Fruit fly (Drosophila melanogaster): Measurements from ENCODE around the gene hid.

Gene hid

dm6 chr3L:18203949-18204348, 18.5 kb upstream of the hid start (continued):
- TF ChIP-seq pzg (GFP tag; optimal IDR thresholded peaks at IDR 0.05), result no peak
- TF ChIP-seq CG10654 (GFP tag; optimal IDR thresholded peaks at IDR 0.05), result peak; percentile 31
- TF ChIP-seq D19B (GFP tag; optimal IDR thresholded peaks at IDR 0.05), result no peak
- no peak for TF ChIP-seq Bdp1 (GFP tag; optimal IDR thresholded peaks at IDR 0.05)
- peak; percentile 52 for TF ChIP-seq E2f1 (GFP tag; IDR thresholded peaks at IDR 0.05)
- TF ChIP-seq kni (GFP tag; optimal IDR thresholded peaks at IDR 0.05), result no peak
- peak; percentile 62 for TF ChIP-seq CG13424 (tag; optimal IDR thresholded peaks at IDR 0.05)
- no peak for TF ChIP-seq toy (GFP tag; IDR thresholded peaks at IDR 0.05)
- peak; percentile 50 for TF ChIP-seq Nf-YB (GFP tag; optimal IDR thresholded peaks at IDR 0.05)
- TF ChIP-seq Asciz (GFP tag; optimal IDR thresholded peaks at IDR 0.05), result no peak
- TF ChIP-seq hkb (optimal IDR thresholded peaks at IDR 0.05), result no peak
- no peak for TF ChIP-seq hkb (GFP tag; IDR thresholded peaks at IDR 0.05)
- TF ChIP-seq Hsf (GFP tag; optimal IDR thresholded peaks at IDR 0.05), result no peak
- no peak for TF ChIP-seq CG10321 (GFP tag; IDR thresholded peaks at IDR 0.05)
- TF ChIP-seq Opbp (GFP tag; IDR thresholded peaks at IDR 0.05; ENCODE audit: partially characterized antibody), result no peak
- no peak for TF ChIP-seq gsb (GFP tag; IDR thresholded peaks at IDR 0.05)
- TF ChIP-seq CG17829 (tag; optimal IDR thresholded peaks at IDR 0.05), result peak; percentile 89
- TF ChIP-seq CG14050 (GFP tag; IDR thresholded peaks at IDR 0.05), result no peak
- no peak for TF ChIP-seq CG9215 (GFP tag; IDR thresholded peaks at IDR 0.05)
- no peak for TF ChIP-seq CG6272 (GFP tag; IDR thresholded peaks at IDR 0.05)
- TF ChIP-seq zfh2 (GFP tag; optimal IDR thresholded peaks at IDR 0.05), result no peak
- no peak for TF ChIP-seq disco-r (GFP tag; optimal IDR thresholded peaks at IDR 0.05)
- no peak; the same call in 1 of the 2 replicates for TF ChIP-seq CG4730 (GFP tag; IDR thresholded peaks at IDR 0.05)
- TF ChIP-seq Oli (tag; optimal IDR thresholded peaks at IDR 0.05), result peak; percentile 60
- no peak for TF ChIP-seq otp (GFP tag; IDR thresholded peaks at IDR 0.05)
- peak; percentile 55; the same call in 2 of the 3 replicates for TF ChIP-seq CG11695 (GFP tag; IDR thresholded peaks at IDR 0.05)
- TF ChIP-seq seq (GFP tag; IDR thresholded peaks at IDR 0.05), result no peak
- TF ChIP-seq eyg (GFP tag; optimal IDR thresholded peaks at IDR 0.05), result no peak
- no peak for TF ChIP-seq cwo (GFP tag; optimal IDR thresholded peaks at IDR 0.05)
- no peak for TF ChIP-seq Neu2 (GFP tag; optimal IDR thresholded peaks at IDR 0.05; ENCODE audit: borderline replicate concordance)
- TF ChIP-seq Elba2 (GFP tag; optimal IDR thresholded peaks at IDR 0.05), result no peak
- TF ChIP-seq jumu (GFP tag; optimal IDR thresholded peaks at IDR 0.05), result no peak
- peak; percentile 13 for TF ChIP-seq CG13775 (GFP tag; optimal IDR thresholded peaks at IDR 0.05)
- TF ChIP-seq yki (optimal IDR thresholded peaks at IDR 0.05), result no peak
- no peak for TF ChIP-seq D (optimal IDR thresholded peaks at IDR 0.05)
- peak; percentile 58 for TF ChIP-seq D (GFP tag; optimal IDR thresholded peaks at IDR 0.05)
- no peak for TF ChIP-seq Max (GFP tag; optimal IDR thresholded peaks at IDR 0.05)
- TF ChIP-seq CG16815 (GFP tag; optimal IDR thresholded peaks at IDR 0.05), result peak; percentile 38
- no peak for TF ChIP-seq CG1832 (GFP tag; optimal IDR thresholded peaks at IDR 0.05)
- TF ChIP-seq tx (GFP tag; optimal IDR thresholded peaks at IDR 0.05), result no peak
- no peak for TF ChIP-seq Taf1 (GFP tag; IDR thresholded peaks at IDR 0.05)
- TF ChIP-seq CG12236 (GFP tag; optimal IDR thresholded peaks at IDR 0.05), result no peak
- peak; percentile 64 for TF ChIP-seq PHDP (tag; optimal IDR thresholded peaks at IDR 0.05)
- peak; percentile 72 for TF ChIP-seq CG11504 (tag; optimal IDR thresholded peaks at IDR 0.05)
- peak; percentile 10 for TF ChIP-seq Kr (GFP tag; optimal IDR thresholded peaks at IDR 0.05)
- TF ChIP-seq ab (GFP tag; optimal IDR thresholded peaks at IDR 0.05), result no peak
- TF ChIP-seq Mad (GFP tag; optimal IDR thresholded peaks at IDR 0.05), result no peak
- no peak for TF ChIP-seq CG1529 (GFP tag; optimal IDR thresholded peaks at IDR 0.05)
- TF ChIP-seq sim (GFP tag; IDR thresholded peaks at IDR 0.05), result no peak; the same call in 1 of the 2 replicates
- TF ChIP-seq CG12391 (tag; optimal IDR thresholded peaks at IDR 0.05), result peak; percentile 81
- peak; percentile 27 for TF ChIP-seq CG12659 (GFP tag; optimal IDR thresholded peaks at IDR 0.05)
- TF ChIP-seq Oaz (GFP tag; IDR thresholded peaks at IDR 0.05), result no peak
- TF ChIP-seq salm (tag; optimal IDR thresholded peaks at IDR 0.05), result no peak

All from whole organism, embryonic.